Fruit fly (Drosophila melanogaster) whole organism, embryonic: ENCODE results near the gene nAChRalpha5.

ENCODE experiments used
- Bgb ChIP-seq: fragments of 200-800 bp; sonication (Bioruptor generic); IDR thresholded peaks from 2 replicates; pipeline ENCODE4 v1.3.6; 2022; ENCODE audit warnings: missing biosample characterization, missing genetic modification characterization; ENCODE audit not compliant: partially characterized antibody
- Blimp-1 ChIP-seq: fragments of 200-800 bp; sonication (Bioruptor generic); optimal IDR thresholded peaks from 3 replicates; lab custom pipeline; 2018; ENCODE audit warnings: missing biosample characterization, missing genetic modification characterization, mild to moderate bottlenecking, moderate library complexity, missing genetic modification reagents
- CG12299 ChIP-seq: fragments of 200-800 bp; sonication (Bioruptor generic); optimal IDR thresholded peaks from 2 replicates; lab custom pipeline; 2018; ENCODE audit warnings: missing biosample characterization, mild to moderate bottlenecking, missing genetic modification characterization
- CG1233 ChIP-seq: fragments of 200-800 bp; sonication (Bioruptor generic); optimal IDR thresholded peaks from 4 replicates; lab custom pipeline; 2018; ENCODE audit warnings: missing biosample characterization, mild to moderate bottlenecking, missing genetic modification characterization
- CG13624 ChIP-seq: fragments of 200-800 bp; sonication (Bioruptor generic); optimal IDR thresholded peaks from 2 replicates; lab custom pipeline; 2016; ENCODE audit warnings: missing biosample characterization, missing genetic modification characterization
- CG14014 ChIP-seq: fragments of 200-800 bp; sonication (Bioruptor generic); IDR thresholded peaks from 2 replicates; pipeline ENCODE4 v1.3.6; 2022; ENCODE audit warnings: missing biosample characterization, missing genetic modification characterization
- CG1529 ChIP-seq: fragments of 200-800 bp; sonication (Bioruptor generic); optimal IDR thresholded peaks from 3 replicates; lab custom pipeline; 2018; ENCODE audit warnings: missing biosample characterization, missing genetic modification characterization
- CG17361 ChIP-seq: fragments of 200-800 bp; sonication (Bioruptor generic); IDR thresholded peaks from 3 replicates; pipeline ENCODE4 v1.3.6; 2022; ENCODE audit warnings: missing biosample characterization, missing genetic modification characterization
- CG17385 ChIP-seq: fragments of 200-800 bp; sonication (Bioruptor generic); optimal IDR thresholded peaks from 3 replicates; lab custom pipeline; 2018; ENCODE audit warnings: missing biosample characterization, mild to moderate bottlenecking, missing genetic modification characterization
- CG30431 ChIP-seq: fragments of 200-800 bp; sonication (Bioruptor generic); optimal IDR thresholded peaks from 2 replicates; lab custom pipeline; 2017; ENCODE audit warnings: missing biosample characterization, missing genetic modification characterization
- CG3163 ChIP-seq: fragments of 200-800 bp; sonication (Bioruptor generic); optimal IDR thresholded peaks from 3 replicates; lab custom pipeline; 2016; ENCODE audit warnings: missing biosample characterization, missing genetic modification characterization
- CG33557 ChIP-seq: fragments of 200-800 bp; sonication (Bioruptor generic); optimal IDR thresholded peaks from 2 replicates; lab custom pipeline; 2019; ENCODE audit warnings: missing biosample characterization, mild to moderate bottlenecking, missing genetic modification characterization, moderate library complexity
- CG4424 ChIP-seq: fragments of 200-800 bp; sonication (Bioruptor generic); optimal IDR thresholded peaks from 3 replicates; lab custom pipeline; 2016; ENCODE audit warnings: missing biosample characterization, missing genetic modification characterization
- CG4617 ChIP-seq: fragments of 200-800 bp; sonication (Bioruptor generic); optimal IDR thresholded peaks from 3 replicates; lab custom pipeline; 2016; ENCODE audit warnings: missing biosample characterization, missing genetic modification characterization, borderline replicate concordance
- CG6175 ChIP-seq: fragments of 200-800 bp; sonication (Bioruptor generic); IDR thresholded peaks from 3 replicates; pipeline ENCODE4 v1.3.6; 2022; ENCODE audit warnings: missing biosample characterization, missing genetic modification characterization
- CG6654 ChIP-seq: fragments of 200-800 bp; sonication (Bioruptor generic); optimal IDR thresholded peaks from 2 replicates; lab custom pipeline; 2017; ENCODE audit warnings: missing biosample characterization, mild to moderate bottlenecking, missing genetic modification characterization
- CG7987 ChIP-seq: fragments of 200-800 bp; sonication (Bioruptor generic); optimal IDR thresholded peaks from 2 replicates; lab custom pipeline; 2018; ENCODE audit warnings: missing biosample characterization, mild to moderate bottlenecking, missing genetic modification characterization, moderate library complexity
- CrebB ChIP-seq: fragments of 200-800 bp; sonication (Bioruptor generic); optimal IDR thresholded peaks from 3 replicates; lab custom pipeline; 2018; ENCODE audit warnings: missing biosample characterization, mild to moderate bottlenecking, missing genetic modification characterization
- Dbx ChIP-seq: fragments of 200-800 bp; sonication (Bioruptor generic); IDR thresholded peaks from 3 replicates; pipeline ENCODE4 v1.3.6; 2022; ENCODE audit warnings: missing biosample characterization, missing genetic modification characterization
- Deaf1 ChIP-seq: fragments of 200-800 bp; optimal IDR thresholded peaks from 3 replicates; lab custom pipeline; 2019; ENCODE audit warnings: missing biosample characterization, mild to moderate bottlenecking, missing genetic modification characterization, moderate library complexity
- Eip74EF ChIP-seq, 2 experiments: fragments of 200-800 bp in 1 of 2; fragments of >200 bp in 1 of 2; sonication (Bioruptor generic) in 1 of 2; optimal IDR thresholded peaks; 2 replicates each; lab custom pipeline; 2017 to 2019; ENCODE audit warnings: missing biosample characterization in 2 of 2, missing genetic modification characterization in 2 of 2, mild to moderate bottlenecking in 1 of 2, moderate library complexity in 1 of 2
- Gug ChIP-seq: fragments of 200-800 bp; sonication (Bioruptor generic); IDR thresholded peaks from 4 replicates; pipeline ENCODE4 v1.3.6; 2022; ENCODE audit warnings: missing biosample characterization, missing genetic modification characterization
- H15 ChIP-seq: fragments of 200-800 bp; sonication (Bioruptor generic); IDR thresholded peaks from 3 replicates; pipeline ENCODE4 v1.3.6; 2022; ENCODE audit warnings: missing biosample characterization, missing genetic modification characterization
- HLHmδ ChIP-seq: fragments of 200-800 bp; sonication (Bioruptor generic); optimal IDR thresholded peaks from 2 replicates; lab custom pipeline; 2018; ENCODE audit warnings: missing biosample characterization, mild to moderate bottlenecking, missing genetic modification characterization, moderate library complexity
- Hr39 ChIP-seq: fragments of >200 bp; optimal IDR thresholded peaks from 2 replicates; lab custom pipeline; 2017
- Lim3 ChIP-seq: fragments of 200-800 bp; sonication (Bioruptor generic); IDR thresholded peaks from 2 replicates; pipeline ENCODE4 v1.3.6; 2022; ENCODE audit warnings: missing biosample characterization, missing genetic modification characterization
- Meics ChIP-seq: fragments of 200-800 bp; sonication (Bioruptor generic); optimal IDR thresholded peaks from 2 replicates; lab custom pipeline; 2017; ENCODE audit warnings: missing biosample characterization, mild to moderate bottlenecking, missing genetic modification characterization
- NFAT ChIP-seq: fragments of 200-800 bp; sonication (Bioruptor generic); IDR thresholded peaks from 2 replicates; pipeline ENCODE4 v1.3.6; 2022; ENCODE audit warnings: missing biosample characterization, missing genetic modification characterization
- Pdp1 ChIP-seq, 2 experiments: fragments of 200-800 bp; sonication (Bioruptor generic); optimal IDR thresholded peaks; 3 replicates each; lab custom pipeline; 2016; ENCODE audit warnings: missing biosample characterization in 2 of 2, missing genetic modification characterization in 2 of 2, mild to moderate bottlenecking in 1 of 2, moderate library complexity in 1 of 2
- Poxn ChIP-seq: fragments of 200-800 bp; sonication (Bioruptor generic); IDR thresholded peaks from 2 replicates; pipeline ENCODE4 v1.3.6; 2022; ENCODE audit warnings: missing biosample characterization, missing genetic modification characterization
- Rfx ChIP-seq: fragments of 200-800 bp; sonication (Bioruptor generic); IDR thresholded peaks from 2 replicates; pipeline ENCODE4 v1.3.6; 2022; ENCODE audit warnings: missing biosample characterization, missing genetic modification characterization
- Scr ChIP-seq: fragments of 200-800 bp; sonication (Bioruptor generic); IDR thresholded peaks from 2 replicates; pipeline ENCODE4 v1.3.6; 2022; ENCODE audit warnings: missing biosample characterization, missing genetic modification characterization; ENCODE audit not compliant: partially characterized antibody
- Sox100B ChIP-seq: fragments of 200-800 bp; sonication (Bioruptor generic); optimal IDR thresholded peaks from 3 replicates; lab custom pipeline; 2018; ENCODE audit warnings: missing biosample characterization, mild to moderate bottlenecking, missing genetic modification characterization
- Trl ChIP-seq, 3 experiments: fragments of >200 bp in 2 of 3; fragments of 200-800 bp in 1 of 3; sonication (Bioruptor generic) in 1 of 3; optimal IDR thresholded peaks; 2 replicates in 1 of 3; 3 replicates in 2 of 3; lab custom pipeline; 2016 to 2017; ENCODE audit warnings: missing biosample characterization in 1 of 3, missing genetic modification characterization in 1 of 3
- al ChIP-seq: fragments of 200-800 bp; sonication (Bioruptor generic); IDR thresholded peaks from 2 replicates; pipeline ENCODE4 v1.3.6; 2022; ENCODE audit warnings: missing biosample characterization, missing genetic modification characterization
- cg ChIP-seq: fragments of 200-800 bp; sonication (Bioruptor generic); optimal IDR thresholded peaks from 3 replicates; lab custom pipeline; 2019; ENCODE audit warnings: missing biosample characterization, mild to moderate bottlenecking, missing genetic modification characterization, moderate library complexity
- chm ChIP-seq: fragments of 200-800 bp; sonication (Bioruptor generic); IDR thresholded peaks from 2 replicates; pipeline ENCODE4 v1.3.6; 2022; ENCODE audit warnings: missing biosample characterization, missing genetic modification characterization
- cwo ChIP-seq: fragments of 200-800 bp; sonication (Bioruptor generic); optimal IDR thresholded peaks from 3 replicates; lab custom pipeline; 2017; ENCODE audit warnings: missing biosample characterization, missing genetic modification characterization, mild to moderate bottlenecking, moderate library complexity, missing genetic modification reagents
- da ChIP-seq: fragments of 200-800 bp; sonication (Bioruptor generic); optimal IDR thresholded peaks from 2 replicates; lab custom pipeline; 2016; ENCODE audit warnings: missing biosample characterization, missing genetic modification characterization
- dan ChIP-seq: fragments of 200-800 bp; sonication (Bioruptor generic); IDR thresholded peaks from 2 replicates; pipeline ENCODE4 v1.3.6; 2022; ENCODE audit warnings: missing biosample characterization, missing genetic modification characterization
- dati ChIP-seq: fragments of 200-800 bp; sonication (Bioruptor generic); IDR thresholded peaks from 2 replicates; pipeline ENCODE4 v1.3.6; 2022; ENCODE audit warnings: missing biosample characterization, missing genetic modification characterization
- kay ChIP-seq: fragments of 200-800 bp; sonication (Bioruptor generic); optimal IDR thresholded peaks from 2 replicates; lab custom pipeline; 2016; ENCODE audit warnings: missing biosample characterization, missing genetic modification characterization
- knrl ChIP-seq: fragments of 200-800 bp; sonication (Bioruptor generic); IDR thresholded peaks from 3 replicates; pipeline ENCODE4 v1.3.6; 2022; ENCODE audit warnings: missing biosample characterization, missing genetic modification characterization; ENCODE audit not compliant: partially characterized antibody
- onecut ChIP-seq: fragments of 200-800 bp; sonication (Bioruptor generic); IDR thresholded peaks from 2 replicates; pipeline ENCODE4 v1.3.6; 2022; ENCODE audit warnings: missing biosample characterization, missing genetic modification characterization
- pb ChIP-seq: fragments of 200-800 bp; sonication (Bioruptor generic); optimal IDR thresholded peaks from 3 replicates; lab custom pipeline; 2016; ENCODE audit warnings: missing biosample characterization, missing genetic modification characterization
- pnt ChIP-seq: fragments of 200-800 bp; sonication (Bioruptor generic); optimal IDR thresholded peaks from 3 replicates; lab custom pipeline; 2016; ENCODE audit warnings: missing biosample characterization, missing genetic modification characterization
- sd ChIP-seq: fragments of 200-800 bp; sonication (Bioruptor generic); optimal IDR thresholded peaks from 3 replicates; lab custom pipeline; 2018; ENCODE audit warnings: missing biosample characterization, mild to moderate bottlenecking, missing genetic modification characterization, moderate library complexity
- so ChIP-seq: fragments of 200-800 bp; sonication (Bioruptor generic); IDR thresholded peaks from 3 replicates; pipeline ENCODE4 v1.3.6; 2022; ENCODE audit warnings: missing biosample characterization, missing genetic modification characterization
- trh ChIP-seq: fragments of 200-800 bp; sonication (Bioruptor generic); optimal IDR thresholded peaks from 2 replicates; lab custom pipeline; 2016; ENCODE audit warnings: missing biosample characterization, missing genetic modification characterization
- wor ChIP-seq: fragments of 200-800 bp; sonication (Bioruptor generic); IDR thresholded peaks from 2 replicates; pipeline ENCODE4 v1.3.6; 2022; ENCODE audit warnings: missing biosample characterization, missing genetic modification characterization

The nAChRalpha5 gene

DNA sequence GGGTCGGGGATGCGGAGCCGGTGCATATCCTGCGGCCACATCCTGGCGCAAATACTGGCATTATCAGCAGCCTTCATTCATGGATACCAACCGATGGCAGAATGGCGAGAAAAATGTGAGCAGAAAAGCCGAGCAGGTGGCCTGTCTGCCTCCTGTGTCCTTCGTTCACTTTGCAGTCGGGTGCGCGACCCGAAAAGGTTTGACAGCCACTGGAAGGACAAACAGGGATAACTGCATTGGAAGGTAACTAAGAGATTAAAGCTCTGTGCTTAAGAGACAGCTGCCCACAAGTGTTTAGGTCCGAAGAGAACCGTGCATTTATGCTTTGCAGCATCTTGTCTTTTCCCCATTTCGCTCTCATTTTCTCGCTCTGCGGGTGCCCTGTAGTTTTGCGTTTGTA lies 1.3 kb upstream of the nAChRalpha5 start (continued):
- TF ChIP-seq H15 (GFP tag; lab: Robert Waterston, UW) (no peak), knrl (GFP tag; lab: Robert Waterston, UW) (no peak), dati (no peak), CG6654 (GFP tag; lab: Kevin White, UChicago) (peak; percentile 62), CG4617 (GFP tag; lab: Kevin White, UChicago) (no peak), chm (GFP tag; lab: Robert Waterston, UW) (no peak), CG3163 (GFP tag; lab: Kevin White, UChicago) (peak; percentile 81), HLHmδ (GFP tag; lab: Kevin White, UChicago) (no peak), Meics (no peak), Gug (GFP tag; lab: Robert Waterston, UW) (no peak), onecut (GFP tag; lab: Robert Waterston, UW) (no peak), Deaf1 (tag; lab: Kevin White, UChicago) (peak; percentile 93), CG33557 (GFP tag; lab: Kevin White, UChicago) (no peak), trh (GFP tag; lab: Kevin White, UChicago) (no peak), Hr39 (no peak), wor (GFP tag; lab: Robert Waterston, UW) (no peak), CG6175 (no peak), CG12299 (tag; lab: Kevin White, UChicago) (no peak), Sox100B (GFP tag; lab: Kevin White, UChicago) (no peak), da (GFP tag; lab: Kevin White, UChicago) (no peak), pnt (GFP tag; lab: Kevin White, UChicago) (no peak), Trl (optimal IDR thresholded peaks at IDR 0.05; lab: Kevin White, UChicago) (peak; percentile 30 to 61), Trl (GFP tag; optimal IDR thresholded peaks at IDR 0.05; lab: Kevin White, UChicago) (no peak), cwo (GFP tag; lab: Kevin White, UChicago) (no peak), Pdp1 (GFP tag; optimal IDR thresholded peaks at IDR 0.05; lab: Kevin White, UChicago) (no peak), Dbx (GFP tag; lab: Robert Waterston, UW) (0 out of 3 replicates have a peak, but pooled peaks have one; percentile 11), Rfx (GFP tag; lab: Robert Waterston, UW) (no peak), Poxn (GFP tag; lab: Robert Waterston, UW) (no peak), CrebB (no peak)

DNA sequence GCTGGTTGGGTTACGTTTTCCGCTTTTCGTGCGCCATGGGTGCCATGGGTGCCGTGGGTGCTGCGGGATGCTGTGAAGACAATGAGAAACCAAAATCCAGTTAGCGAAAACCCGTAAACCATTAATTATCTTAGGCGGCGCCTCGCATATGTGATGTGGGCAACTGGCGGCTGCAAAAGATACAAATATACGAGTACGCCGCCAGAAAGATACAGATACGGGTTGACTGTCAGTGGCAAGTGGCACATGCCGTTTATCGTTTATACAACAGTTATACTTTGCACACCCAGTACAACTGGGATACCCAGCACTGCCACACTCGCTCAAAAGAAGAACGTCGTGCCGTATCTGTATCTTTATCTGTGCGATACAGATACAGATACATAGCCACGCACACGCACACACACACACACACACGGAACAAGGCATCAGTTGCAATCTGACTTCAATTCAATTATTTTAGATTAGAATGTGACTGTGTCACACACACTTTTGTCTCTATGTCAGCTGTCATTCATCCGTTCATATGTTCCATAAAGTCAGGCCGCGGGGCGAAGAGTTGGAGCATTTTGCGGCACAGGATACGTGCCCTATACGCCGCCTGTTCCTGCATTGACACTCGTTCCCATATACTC lies 5.7 kb downstream of the nAChRalpha5 start:
- TF ChIP-seq CG7987 (GFP tag; lab: Kevin White, UChicago): no peak
- no peak for TF ChIP-seq Eip74EF (GFP tag; optimal IDR thresholded peaks at IDR 0.05; lab: Kevin White, UChicago)
- TF ChIP-seq CG14014 (GFP tag; lab: Robert Waterston, UW): no peak
- no peak for TF ChIP-seq CG17361 (GFP tag; lab: Robert Waterston, UW)
- no peak for TF ChIP-seq CG6175
- no peak for TF ChIP-seq CG30431 (GFP tag; lab: Kevin White, UChicago)
- TF ChIP-seq kay (GFP tag; lab: Kevin White, UChicago): no peak
- no peak for TF ChIP-seq so (GFP tag; lab: Robert Waterston, UW)
- TF ChIP-seq CG1529 (GFP tag; lab: Kevin White, UChicago): no peak
- TF ChIP-seq CG13624: no peak
- no peak for TF ChIP-seq CG1233 (GFP tag; lab: Kevin White, UChicago)
- TF ChIP-seq Scr (GFP tag; lab: Robert Waterston, UW): no peak
- TF ChIP-seq al (GFP tag; lab: Robert Waterston, UW): no peak
- 0 out of 2 replicates have a peak, but pooled peaks have one; percentile 6 for TF ChIP-seq Lim3 (GFP tag; lab: Robert Waterston, UW)
- TF ChIP-seq Blimp-1 (GFP tag; lab: Kevin White, UChicago): no peak
- no peak for TF ChIP-seq CG4424 (GFP tag; lab: Kevin White, UChicago)
- peak; percentile 61 for TF ChIP-seq cg
- TF ChIP-seq pb (GFP tag; lab: Kevin White, UChicago): no peak
- TF ChIP-seq NFAT: no peak
- no peak for TF ChIP-seq sd (tag; lab: Kevin White, UChicago)
- no peak for TF ChIP-seq dan
- no peak for TF ChIP-seq Bgb
- TF ChIP-seq CG17385 (GFP tag; lab: Kevin White, UChicago): no peak
- no peak for TF ChIP-seq H15 (GFP tag; lab: Robert Waterston, UW)
